ENCODE assay signal across 1 fruit fly cellular context in the genomic region with DNA sequence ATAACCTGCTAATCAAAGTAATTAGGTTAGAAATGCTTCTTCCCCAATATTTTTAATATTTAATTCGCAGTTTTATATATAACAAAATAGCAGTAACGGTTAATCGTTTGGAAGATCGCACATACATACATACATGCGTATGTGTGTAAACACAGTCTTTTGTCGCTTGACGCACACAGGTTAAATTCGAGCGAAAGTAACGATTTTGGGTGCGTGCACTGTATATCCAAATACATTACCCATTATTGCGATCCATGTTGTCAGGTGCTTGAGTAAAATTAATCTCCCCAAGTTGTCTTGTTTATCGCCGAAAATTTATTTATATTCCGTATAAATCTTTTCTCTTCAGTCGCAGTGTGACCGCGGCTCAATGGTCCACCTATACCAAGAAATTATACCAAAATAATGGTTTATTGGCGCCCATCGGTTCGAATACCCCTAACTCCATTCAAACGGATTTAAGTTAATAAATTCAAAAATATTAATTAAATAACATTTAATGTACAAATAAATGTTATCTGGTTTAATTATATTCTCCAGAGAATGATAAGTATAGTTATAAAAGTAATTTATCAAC.
A peak's percentile ranks its signal among the peaks of the same experiment; 100 is the strongest.
TF ChIP-seq lines count a peak whose summit lies in the region.

TSS of gene CG34159 (minus strand) at position 385 of the 577 bp plus-strand sequence.

TF ChIP-seq in whole organism, embryonic, 481 proteins besides CTCF, POLR2A, EP300 and RAD21 (continued from another document):
- TF ChIP-seq trem (tag; optimal IDR thresholded peaks at IDR 0.05; lab: Kevin White, UChicago) (peak; percentile 50), E2f2 (GFP tag; IDR thresholded peaks at IDR 0.05; lab: Robert Waterston, UW) (peak; percentile 68), org-1 (GFP tag; optimal IDR thresholded peaks at IDR 0.05; lab: Kevin White, UChicago) (no peak), chif (GFP tag; optimal IDR thresholded peaks at IDR 0.05; lab: Kevin White, UChicago) (no peak), repo (GFP tag; optimal IDR thresholded peaks at IDR 0.05; lab: Kevin White, UChicago) (no peak), onecut (GFP tag; IDR thresholded peaks at IDR 0.05; lab: Robert Waterston, UW) (no peak), sens-2 (GFP tag; IDR thresholded peaks at IDR 0.05; lab: Robert Waterston, UW) (no peak), Myb (GFP tag; optimal IDR thresholded peaks at IDR 0.05; lab: Kevin White, UChicago) (peak; percentile 56), stwl (tag; optimal IDR thresholded peaks at IDR 0.05; lab: Kevin White, UChicago) (peak; percentile 40), MBD-R2 (GFP tag; IDR thresholded peaks at IDR 0.05; lab: Robert Waterston, UW) (peak; percentile 46; the same call in 1 of the 2 replicates), pho (GFP tag; optimal IDR thresholded peaks at IDR 0.05; lab: Kevin White, UChicago) (no peak), CG1603 (tag; optimal IDR thresholded peaks at IDR 0.05; lab: Kevin White, UChicago) (peak; percentile 17), gcm (GFP tag; optimal IDR thresholded peaks at IDR 0.05; lab: Kevin White, UChicago) (no peak), Abd-B (GFP tag; optimal IDR thresholded peaks at IDR 0.05; lab: Kevin White, UChicago) (no peak), Kr (GFP tag; optimal IDR thresholded peaks at IDR 0.05; lab: Kevin White, UChicago) (no peak), Aef1 (GFP tag; IDR thresholded peaks at IDR 0.05; lab: Robert Waterston, UW) (no peak), grau (tag; optimal IDR thresholded peaks at IDR 0.05; lab: Kevin White, UChicago) (peak; percentile 29), vvl (GFP tag; IDR thresholded peaks at IDR 0.05; lab: Robert Waterston, UW) (no peak), CG11560 (tag; IDR thresholded peaks at IDR 0.05; lab: Robert Waterston, UW) (no peak), Dip2 (GFP tag; IDR thresholded peaks at IDR 0.05; lab: Robert Waterston, UW) (no peak), D19B (GFP tag; optimal IDR thresholded peaks at IDR 0.05; lab: Kevin White, UChicago) (no peak), CG2202 (tag; optimal IDR thresholded peaks at IDR 0.05; lab: Kevin White, UChicago) (no peak), CG12942 (GFP tag; optimal IDR thresholded peaks at IDR 0.05; lab: Kevin White, UChicago) (no peak), sens (GFP tag; lab: Kevin White, UChicago) (peak; percentile 56), CG10267 (tag; optimal IDR thresholded peaks at IDR 0.05; lab: Kevin White, UChicago) (peak; percentile 12), Ets65A (GFP tag; lab: Kevin White, UChicago) (no peak), CHES-1-like (GFP tag; optimal IDR thresholded peaks at IDR 0.05; lab: Kevin White, UChicago) (no peak), luna (GFP tag; optimal IDR thresholded peaks at IDR 0.05; lab: Kevin White, UChicago) (no peak), CG31441 (GFP tag; IDR thresholded peaks at IDR 0.05; lab: Robert Waterston, UW) (no peak), CG43689 (GFP tag; IDR thresholded peaks at IDR 0.05; lab: Robert Waterston, UW) (no peak), MESR4 (GFP tag; optimal IDR thresholded peaks at IDR 0.05; lab: Kevin White, UChicago) (peak; percentile 90), unpg (GFP tag; optimal IDR thresholded peaks at IDR 0.05; lab: Kevin White, UChicago) (no peak), CG18764 (GFP tag; optimal IDR thresholded peaks at IDR 0.05; lab: Kevin White, UChicago) (no peak), cwo (GFP tag; optimal IDR thresholded peaks at IDR 0.05; lab: Kevin White, UChicago) (no peak), kay (GFP tag; optimal IDR thresholded peaks at IDR 0.05; lab: Kevin White, UChicago) (no peak), Ets97D (GFP tag; optimal IDR thresholded peaks at IDR 0.05; lab: Kevin White, UChicago) (peak; percentile 7), lbe (GFP tag; optimal IDR thresholded peaks at IDR 0.05; lab: Kevin White, UChicago) (peak; percentile 43), BtbVII (GFP tag; optimal IDR thresholded peaks at IDR 0.05; lab: Kevin White, UChicago) (no peak), ewg (GFP tag; optimal IDR thresholded peaks at IDR 0.05; lab: Kevin White, UChicago) (no peak), CG9876 (GFP tag; optimal IDR thresholded peaks at IDR 0.05; lab: Kevin White, UChicago) (no peak), sim (GFP tag; IDR thresholded peaks at IDR 0.05; lab: Robert Waterston, UW) (no peak), CG30020 (tag; optimal IDR thresholded peaks at IDR 0.05; lab: Kevin White, UChicago) (peak; percentile 64), CG34422 (GFP tag; IDR thresholded peaks at IDR 0.05; lab: Robert Waterston, UW) (peak; percentile 56; the same call in 1 of the 3 replicates), Sry-δ (GFP tag; optimal IDR thresholded peaks at IDR 0.05; lab: Kevin White, UChicago) (no peak), dati (GFP tag; IDR thresholded peaks at IDR 0.05; lab: Robert Waterston, UW) (no peak), Doc3 (GFP tag; IDR thresholded peaks at IDR 0.05; lab: Robert Waterston, UW; ENCODE audit: partially characterized antibody) (no peak), Ravus (GFP tag; IDR thresholded peaks at IDR 0.05; lab: Robert Waterston, UW) (no peak), CG7357 (GFP tag; IDR thresholded peaks at IDR 0.05; lab: Robert Waterston, UW) (no peak), Deaf1 (tag; optimal IDR thresholded peaks at IDR 0.05; lab: Kevin White, UChicago) (no peak), CG1602 (GFP tag; optimal IDR thresholded peaks at IDR 0.05; lab: Kevin White, UChicago) (no peak), CG14965 (GFP tag; optimal IDR thresholded peaks at IDR 0.05; lab: Kevin White, UChicago; ENCODE audit: borderline replicate concordance) (no peak), cg (GFP tag; optimal IDR thresholded peaks at IDR 0.05; lab: Kevin White, UChicago) (peak; percentile 81), Meics (GFP tag; optimal IDR thresholded peaks at IDR 0.05; lab: Kevin White, UChicago) (no peak), Dp (GFP tag; optimal IDR thresholded peaks at IDR 0.05; lab: Kevin White, UChicago) (peak; percentile 64), ssp (GFP tag; IDR thresholded peaks at IDR 0.05; lab: Robert Waterston, UW) (no peak), CG11696 (GFP tag; IDR thresholded peaks at IDR 0.05; lab: Robert Waterston, UW) (no peak), Fer2 (tag; optimal IDR thresholded peaks at IDR 0.05; lab: Kevin White, UChicago) (no peak), CG3995 (GFP tag; optimal IDR thresholded peaks at IDR 0.05; lab: Kevin White, UChicago) (peak; percentile 40), pzg (GFP tag; optimal IDR thresholded peaks at IDR 0.05; lab: Kevin White, UChicago) (peak; percentile 55), CG2875 (GFP tag; optimal IDR thresholded peaks at IDR 0.05; lab: Kevin White, UChicago) (no peak), CG12744 (GFP tag; optimal IDR thresholded peaks at IDR 0.05; lab: Kevin White, UChicago) (no peak)
